Worm (Caenorhabditis elegans): ENCODE measurements around the gene T01G5.6.

T01G5.6 gene

DNA sequence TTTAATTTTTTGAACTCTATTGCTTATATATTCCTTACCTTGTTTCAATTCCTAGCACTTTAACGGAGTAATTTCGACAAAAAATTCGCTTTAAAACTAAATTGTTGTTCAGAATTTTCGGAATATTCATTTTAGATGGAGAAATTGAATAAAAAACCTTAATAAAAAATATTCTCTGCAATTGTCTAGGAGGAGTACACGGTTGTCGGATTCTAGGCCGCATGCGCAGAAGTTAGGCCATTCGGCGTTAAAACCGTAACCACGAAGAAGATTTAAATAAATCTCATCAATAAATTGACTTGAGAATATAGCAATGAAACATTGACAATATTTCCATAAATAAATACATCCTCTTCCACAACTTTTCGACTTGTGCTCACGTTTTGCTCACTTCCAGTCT lies 31.6 kb downstream of the T01G5.6 start, which contains the start of the genes C01G10.10 and C01G10.9 (continued):
- peak; percentile 78; the same call in 1 of the 2 replicates for TF ChIP-seq mab-9 (GFP tag; IDR thresholded peaks at IDR 0.05)
- 0 out of 2 replicates have a peak, but pooled peaks have one; percentile 34 for TF ChIP-seq grh-1 (GFP tag; IDR thresholded peaks at IDR 0.05)
- no peak for TF ChIP-seq pag-3 (tag; optimal IDR thresholded peaks at IDR 0.05; ENCODE audit: borderline replicate concordance, insufficient read depth)
- peak; percentile 77 for TF ChIP-seq xbp-1 (tag; optimal IDR thresholded peaks at IDR 0.05)
- peak; percentile 69 for TF ChIP-seq lin-14 (GFP tag; optimal IDR thresholded peaks at IDR 0.05)
- TF ChIP-seq ceh-82 (tag; optimal IDR thresholded peaks at IDR 0.05) = peak; percentile 28 to 32 (median 30)
- TF ChIP-seq efl-3 (GFP tag; optimal IDR thresholded peaks at IDR 0.05) = peak; percentile 54
- TF ChIP-seq nhr-28 (tag; optimal IDR thresholded peaks at IDR 0.05) = no peak
- peak; percentile 97 for TF ChIP-seq rnt-1 (tag; optimal IDR thresholded peaks at IDR 0.05)
- no peak for TF ChIP-seq egl-13 (tag; optimal IDR thresholded peaks at IDR 0.05)
- TF ChIP-seq aha-1 (tag; optimal IDR thresholded peaks at IDR 0.05) = no peak
- TF ChIP-seq nhr-84 (tag; optimal IDR thresholded peaks at IDR 0.05) = no peak
- TF ChIP-seq nhr-71 (tag; optimal IDR thresholded peaks at IDR 0.05) = peak; percentile 87
- TF ChIP-seq elt-3 (tag; optimal IDR thresholded peaks at IDR 0.05) = peak in 1 of 6 experiments; percentile 60
- no peak for TF ChIP-seq pqm-1 (tag; optimal IDR thresholded peaks at IDR 0.05)
- TF ChIP-seq fkh-10 (GFP tag; optimal IDR thresholded peaks at IDR 0.05) = no peak
- peak; percentile 21 to 46 for TF ChIP-seq lin-35 (GFP tag; optimal IDR thresholded peaks at IDR 0.05)
- no peak for TF ChIP-seq F16B12.6 (tag; optimal IDR thresholded peaks at IDR 0.05)
- peak; percentile 70 for TF ChIP-seq Y116A8C.19 (tag; optimal IDR thresholded peaks at IDR 0.05; ENCODE audit: borderline replicate concordance)
- no peak for TF ChIP-seq C34B4.2 (tag; optimal IDR thresholded peaks at IDR 0.05)
- TF ChIP-seq ceh-63 (GFP tag; optimal IDR thresholded peaks at IDR 0.05) = no peak
- no peak for TF ChIP-seq tlp-1 (tag; optimal IDR thresholded peaks at IDR 0.05)
- TF ChIP-seq fkh-8 (tag; optimal IDR thresholded peaks at IDR 0.05) = peak; percentile 53
- peak; percentile 20 for TF ChIP-seq zip-4 (GFP tag; optimal IDR thresholded peaks at IDR 0.05)
- no peak for TF ChIP-seq ets-5 (GFP tag; IDR thresholded peaks at IDR 0.05)
- peak; percentile 90 for TF ChIP-seq sox-4 (tag; optimal IDR thresholded peaks at IDR 0.05)
- TF ChIP-seq hpl-2 (GFP tag; optimal IDR thresholded peaks at IDR 0.05) = no peak
- TF ChIP-seq isw-1 (GFP tag; IDR thresholded peaks at IDR 0.05) = peak; percentile 46; the same call in 1 of the 2 replicates
- no peak for TF ChIP-seq ceh-88 (GFP tag; IDR thresholded peaks at IDR 0.05)
- TF ChIP-seq lin-13 (GFP tag; optimal IDR thresholded peaks at IDR 0.05) = no peak
- no peak for TF ChIP-seq nhr-77 (tag; optimal IDR thresholded peaks at IDR 0.05)

DNA sequence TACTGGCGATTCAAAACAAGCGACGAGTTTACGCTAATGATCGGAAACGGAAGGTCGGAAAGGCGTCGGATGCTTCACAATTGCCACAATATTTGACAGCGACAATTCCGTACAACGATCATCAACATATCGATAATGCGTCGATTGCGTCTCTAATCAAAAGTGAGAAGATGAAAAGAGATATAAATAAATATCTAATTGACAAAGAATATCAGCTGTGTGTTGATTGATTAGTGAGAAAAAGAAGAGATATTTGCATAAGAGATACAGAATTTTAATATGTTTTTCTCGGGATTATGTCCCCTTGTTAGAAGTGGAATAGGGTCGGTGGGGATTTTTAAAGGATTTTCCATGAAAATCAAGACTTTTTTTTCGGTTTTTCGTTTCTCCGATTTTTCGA lies 35.3 kb downstream of the T01G5.6 start:
- peak; percentile 66 for TF ChIP-seq blmp-1 (tag; optimal IDR thresholded peaks at IDR 0.05)
- no peak for TF ChIP-seq ztf-4 (tag; optimal IDR thresholded peaks at IDR 0.05)
- peak; percentile 64 for TF ChIP-seq dsc-1 (tag; optimal IDR thresholded peaks at IDR 0.05)

ce11 chrV:15074907-15075306 lies 39.0 kb downstream of the T01G5.6 start:
- TF ChIP-seq dpl-1 (GFP tag; optimal IDR thresholded peaks at IDR 0.05) = peak in 1 of 3 experiments; percentile 7
- peak; percentile 68 for TF ChIP-seq lin-14 (GFP tag; optimal IDR thresholded peaks at IDR 0.05)
- TF ChIP-seq nhr-84 (tag; optimal IDR thresholded peaks at IDR 0.05) = no peak
- TF ChIP-seq pax-3 (tag; optimal IDR thresholded peaks at IDR 0.05) = no peak
- peak; percentile 23 for TF ChIP-seq fkh-10 (GFP tag; optimal IDR thresholded peaks at IDR 0.05)
- TF ChIP-seq zag-1 (tag; optimal IDR thresholded peaks at IDR 0.05) = no peak
- peak; percentile 11 for TF ChIP-seq nhr-47 (tag; optimal IDR thresholded peaks at IDR 0.05)
- TF ChIP-seq swsn-7 (tag; optimal IDR thresholded peaks at IDR 0.05) = no peak
- TF ChIP-seq mep-1 (tag; optimal IDR thresholded peaks at IDR 0.05) = peak; percentile 17
- TF ChIP-seq lin-35 (GFP tag; optimal IDR thresholded peaks at IDR 0.05) = peak in 1 of 2 experiments; percentile 11
- peak; percentile 12 to 24 for TF ChIP-seq efl-1 (optimal IDR thresholded peaks at IDR 0.05)
- TF ChIP-seq efl-1 (GFP tag; optimal IDR thresholded peaks at IDR 0.05 in 1 of 2) = peak in 1 of 2 experiments; percentile 11
- TF ChIP-seq unc-86 (tag; optimal IDR thresholded peaks at IDR 0.05) = no peak
- TF ChIP-seq lsy-2 (tag; optimal IDR thresholded peaks at IDR 0.05) = peak in 1 of 2 experiments; percentile 36
- TF ChIP-seq fos-1 (tag; optimal IDR thresholded peaks at IDR 0.05) = no peak
- TF ChIP-seq Y116A8C.19 (tag; optimal IDR thresholded peaks at IDR 0.05; ENCODE audit: borderline replicate concordance) = no peak
- peak in 2 of 3 experiments; percentile 16 to 48 for TF ChIP-seq ceh-82 (tag; optimal IDR thresholded peaks at IDR 0.05)
- no peak for TF ChIP-seq nhr-11 (tag; optimal IDR thresholded peaks at IDR 0.05)
- TF ChIP-seq lir-3 (tag; optimal IDR thresholded peaks at IDR 0.05; ENCODE audit: poor library complexity) = no peak
- peak; percentile 23 for TF ChIP-seq rnt-1 (tag; optimal IDR thresholded peaks at IDR 0.05)
- no peak for TF ChIP-seq unc-30 (tag; optimal IDR thresholded peaks at IDR 0.05)
- no peak for TF ChIP-seq F16B12.6 (tag; optimal IDR thresholded peaks at IDR 0.05)
- no peak for TF ChIP-seq unc-130 (tag; optimal IDR thresholded peaks at IDR 0.05)
- TF ChIP-seq sox-4 (tag; optimal IDR thresholded peaks at IDR 0.05) = no peak

Measured in whole organism, L1 larva.